Worm (Caenorhabditis elegans): ENCODE data around the gene rap-3.
"Not testable (repeated sequence)": the region's sequence is repeated elsewhere in the genome, so short reads cannot be mapped to it uniquely, and the experiment has no call there.

Gene rap-3

DNA sequence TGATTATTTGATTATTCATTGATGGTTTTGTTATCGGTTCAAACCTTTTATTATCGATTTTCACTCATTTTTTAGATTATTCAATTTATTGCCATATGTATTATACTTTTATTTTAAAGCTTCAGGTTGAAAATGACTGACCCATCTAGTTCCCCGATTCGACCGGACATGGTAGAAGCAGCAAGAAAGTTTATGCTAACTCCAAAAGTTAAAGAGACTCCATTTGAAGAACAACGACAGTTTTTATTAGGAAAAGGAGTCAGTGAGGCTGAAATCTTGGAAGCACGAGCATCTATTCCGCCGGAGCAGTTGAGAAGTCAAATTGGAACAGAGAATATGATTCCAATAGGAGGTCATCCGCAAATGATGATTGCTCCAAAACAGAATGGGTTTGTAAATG is 5.9 kb downstream of the rap-3 start, which contains the start of gene prx-14 (continued):
- TF ChIP-seq bed-2 (GFP tag; IDR thresholded peaks at IDR 0.05) (no peak), attf-6 (GFP tag; IDR thresholded peaks at IDR 0.05) (no peak), sea-2 (GFP tag; IDR thresholded peaks at IDR 0.05) (no peak)

DNA sequence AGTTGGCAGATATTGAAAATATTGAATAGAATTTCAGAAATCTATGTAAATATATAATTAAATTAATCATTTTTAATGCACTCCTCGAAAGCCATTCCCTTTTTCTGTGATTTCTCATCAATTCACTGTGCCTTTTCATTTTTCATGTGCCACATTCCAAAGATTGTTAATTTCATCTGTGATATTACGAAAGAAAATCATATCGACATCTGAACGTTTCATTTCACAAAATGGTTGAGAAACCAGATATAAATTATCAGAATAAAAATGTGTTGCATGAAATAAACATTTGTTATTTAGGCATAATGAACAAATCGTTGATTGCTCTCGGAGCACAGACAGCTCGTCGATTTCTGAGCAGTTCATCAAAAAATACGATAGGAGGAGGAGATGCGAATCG is 6.9 kb downstream of the rap-3 start, which contains the start of gene nuaf-3:
Gene nuaf-3 (plus strand): TSS at position 301 of the 400 bp plus-strand sequence.
- TF ChIP-seq ceh-91 (GFP tag; IDR thresholded peaks at IDR 0.05): no peak
- no peak for TF ChIP-seq fkh-3 (tag; optimal IDR thresholded peaks at IDR 0.05)
- no peak for TF ChIP-seq nhr-27 (tag; optimal IDR thresholded peaks at IDR 0.05)
- no peak for TF ChIP-seq hmg-1.2 (GFP tag; IDR thresholded peaks at IDR 0.05)
- no peak for TF ChIP-seq F37B4.10 (GFP tag; IDR thresholded peaks at IDR 0.05)
- no peak for TF ChIP-seq cebp-1 (GFP tag; IDR thresholded peaks at IDR 0.05)
- peak; percentile 0 for TF ChIP-seq cebp-1 (tag; optimal IDR thresholded peaks at IDR 0.05)

DNA sequence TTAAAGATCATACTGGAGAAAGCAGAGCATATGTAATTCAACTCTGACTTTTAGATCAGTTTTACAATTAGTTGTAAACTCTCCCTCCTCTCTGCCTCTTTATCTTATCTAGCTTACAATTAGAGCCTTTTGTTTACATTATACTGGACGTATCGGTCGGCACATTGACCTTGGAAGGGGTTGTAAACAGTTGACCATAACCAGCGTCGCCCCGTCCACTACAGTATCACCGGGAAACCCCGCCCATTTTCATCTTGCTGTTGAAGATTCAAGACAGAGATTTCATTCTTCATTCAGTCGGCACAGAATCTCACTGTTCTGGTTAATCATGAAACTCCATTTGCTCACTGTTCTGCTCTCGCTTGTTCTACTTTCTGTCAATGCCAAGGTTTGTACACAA is 9.7 kb downstream of the rap-3 start, which contains the start of gene sdz-27:
Gene sdz-27 (plus strand): TSS at position 301 of the 400 bp plus-strand sequence.
- TF ChIP-seq bed-2 (GFP tag; IDR thresholded peaks at IDR 0.05) (no peak), sptf-2 (GFP tag; optimal IDR thresholded peaks at IDR 0.05) (no peak), Y56A3A.18 (GFP tag; IDR thresholded peaks at IDR 0.05) (no peak), xnd-1 (tag; optimal IDR thresholded peaks at IDR 0.05) (no peak)

DNA sequence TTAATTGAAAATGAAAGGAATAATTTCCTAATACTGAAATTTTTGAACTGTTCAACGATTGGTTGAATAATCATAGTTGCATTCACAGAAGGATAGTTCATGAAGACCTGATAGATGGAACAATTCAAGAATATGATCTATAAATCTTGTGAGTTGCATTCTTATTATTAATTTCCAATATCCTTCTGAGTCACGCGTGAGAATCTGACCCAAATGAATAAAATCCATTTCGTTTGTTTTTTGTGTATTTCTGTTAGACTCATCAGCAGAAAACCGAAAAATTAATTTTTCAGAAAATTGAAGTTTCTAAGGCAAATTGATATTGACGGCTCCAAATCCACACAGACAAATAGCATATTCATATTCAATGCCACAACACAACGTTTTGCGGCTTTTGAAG is 12.3 kb downstream of the rap-3 start, which contains the start of gene fbxb-79:
Gene fbxb-79 (minus strand): TSS at position 101 of the 400 bp plus-strand sequence.
- no peak for TF ChIP-seq ccch-3 (GFP tag; optimal IDR thresholded peaks at IDR 0.05)
- TF ChIP-seq somi-1 (GFP tag; optimal IDR thresholded peaks at IDR 0.05): no peak
- TF ChIP-seq nhr-27 (tag; optimal IDR thresholded peaks at IDR 0.05): no peak
- TF ChIP-seq xnd-1 (tag; optimal IDR thresholded peaks at IDR 0.05): no peak
- no peak for TF ChIP-seq rec-8 (tag; optimal IDR thresholded peaks at IDR 0.05)

DNA sequence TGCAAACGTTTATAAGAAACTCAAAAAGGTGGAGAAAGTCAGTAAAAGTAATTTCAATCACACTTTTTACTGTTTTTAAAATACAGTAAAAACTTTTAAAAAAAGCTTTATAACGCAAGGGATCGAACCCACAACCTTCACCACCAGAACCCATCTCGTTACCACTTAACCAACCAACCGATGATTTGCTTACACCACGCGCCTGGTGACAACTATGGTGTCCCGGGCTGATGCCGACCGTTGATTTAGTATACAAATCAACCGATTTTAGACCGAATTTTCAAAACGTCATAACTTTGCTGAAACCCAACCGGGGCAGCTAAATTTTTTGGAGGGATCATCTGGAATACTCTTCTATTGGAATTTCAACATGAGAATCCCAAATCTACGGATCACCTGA is 19.8 kb downstream of the rap-3 start:
- TF ChIP-seq rpc-1 (optimal IDR thresholded peaks at IDR 0.05): not testable (repeated sequence)
- peak; percentile 15 for TF ChIP-seq rpc-1 (tag; optimal IDR thresholded peaks at IDR 0.05)
- TF ChIP-seq D2030.7 (GFP tag; IDR thresholded peaks at IDR 0.05): peak; percentile 60
- TF ChIP-seq egl-44 (GFP tag; IDR thresholded peaks at IDR 0.05): peak; percentile 55; the same call in 1 of the 2 replicates
- TF ChIP-seq Y95B8A.8 (GFP tag; IDR thresholded peaks at IDR 0.05): 0 out of 2 replicates have a peak, but pooled peaks have one; percentile 49
- peak; percentile 82 for TF ChIP-seq ztf-25 (GFP tag; IDR thresholded peaks at IDR 0.05)
- 0 out of 2 replicates have a peak, but pooled peaks have one; percentile 60 for TF ChIP-seq nhr-120 (GFP tag; IDR thresholded peaks at IDR 0.05)
- peak; percentile 91 for TF ChIP-seq lin-26 (GFP tag; IDR thresholded peaks at IDR 0.05)
- TF ChIP-seq C17E4.6 (GFP tag; IDR thresholded peaks at IDR 0.05): 0 out of 2 replicates have a peak, but pooled peaks have one; percentile 23
- TF ChIP-seq tbp1 (GFP tag; optimal IDR thresholded peaks at IDR 0.05): peak; percentile 77
- peak; percentile 55 for TF ChIP-seq hmg-1.2 (GFP tag; IDR thresholded peaks at IDR 0.05)
- peak; percentile 47 for TF ChIP-seq B0261.1 (tag; optimal IDR thresholded peaks at IDR 0.05)
- TF ChIP-seq nfyb-1 (GFP tag; IDR thresholded peaks at IDR 0.05): peak; percentile 70
- peak; percentile 65; the same call in 1 of the 2 replicates for TF ChIP-seq ceh-100 (GFP tag; IDR thresholded peaks at IDR 0.05)
- TF ChIP-seq hsf-1 (GFP tag; IDR thresholded peaks at IDR 0.05): 0 out of 2 replicates have a peak, but pooled peaks have one; percentile 58

DNA sequence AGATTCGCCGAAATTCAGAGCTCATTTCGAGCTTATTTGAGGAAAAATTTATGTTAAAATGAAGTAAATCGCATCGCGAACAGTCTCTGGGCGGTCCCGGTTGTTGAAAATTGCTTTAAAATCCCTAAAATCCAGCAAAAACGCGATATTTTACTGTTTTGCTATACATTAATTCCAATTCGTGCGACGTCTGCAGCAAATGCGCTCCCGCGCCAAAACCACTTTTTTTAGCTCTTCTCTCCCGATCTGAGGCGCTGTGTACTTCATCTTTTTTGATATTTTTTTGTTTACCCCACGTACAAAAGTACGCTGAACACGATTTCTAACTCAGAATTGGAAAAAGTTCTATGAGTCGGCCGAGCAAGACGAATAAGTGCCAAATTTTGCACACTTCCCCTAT is 21.9 kb downstream of the rap-3 start, which contains the start of gene R07H5.16:
Gene R07H5.16 (plus strand): TSS at position 348 of the 400 bp plus-strand sequence.
- TF ChIP-seq aptf-2 (GFP tag; conservative IDR thresholded peaks at IDR 0.05): peak; percentile 81
- TF ChIP-seq ceh-100 (GFP tag; IDR thresholded peaks at IDR 0.05): peak; percentile 92
- TF ChIP-seq dox-1 (GFP tag; IDR thresholded peaks at IDR 0.05): 0 out of 2 replicates have a peak, but pooled peaks have one; percentile 12
- TF ChIP-seq ztf-25 (GFP tag; IDR thresholded peaks at IDR 0.05): 0 out of 2 replicates have a peak, but pooled peaks have one; percentile 64
- TF ChIP-seq Y67H2A.10 (GFP tag; conservative IDR thresholded peaks at IDR 0.05): 0 out of 2 replicates have a peak, but pooled peaks have one; percentile 10
- peak; percentile 46; the same call in 1 of the 2 replicates for TF ChIP-seq attf-3 (GFP tag; conservative IDR thresholded peaks at IDR 0.05)
- TF ChIP-seq D2030.7 (GFP tag; IDR thresholded peaks at IDR 0.05): peak; percentile 32; the same call in 1 of the 2 replicates
- TF ChIP-seq egrh-3 (GFP tag; IDR thresholded peaks at IDR 0.05): 0 out of 2 replicates have a peak, but pooled peaks have one; percentile 21
- TF ChIP-seq mcd-1 (GFP tag; IDR thresholded peaks at IDR 0.05): peak; percentile 79
- TF ChIP-seq ztf-28 (GFP tag; IDR thresholded peaks at IDR 0.05): 0 out of 2 replicates have a peak, but pooled peaks have one; percentile 53

Data from whole organism, young adult.